Worm (Caenorhabditis elegans) whole organism, L2 larva: ENCODE results near the gene par-1.

Experiments used
- ceh-16 ChIP-seq: fragments of 150-350 bp; optimal IDR thresholded peaks from 2 replicates; lab custom pipeline; 2014; ENCODE audit warnings: missing biosample characterization, missing genetic modification characterization
- ceh-82 ChIP-seq: fragments of 150-350 bp; optimal IDR thresholded peaks from 2 replicates; lab custom pipeline; 2014; ENCODE audit warnings: missing biosample characterization, missing genetic modification characterization
- elt-3 ChIP-seq: sonication (generic microtip); optimal IDR thresholded peaks from 2 replicates; lab custom pipeline; 2017; ENCODE audit warnings: missing biosample characterization, missing genetic modification characterization
- fos-1 ChIP-seq: fragments of 150-350 bp; optimal IDR thresholded peaks from 2 replicates; lab custom pipeline; 2014; ENCODE audit warnings: missing biosample characterization, missing genetic modification characterization
- nhr-10 ChIP-seq: sonication (generic microtip); optimal IDR thresholded peaks from 2 replicates; lab custom pipeline; 2017; ENCODE audit warnings: missing biosample characterization, missing genetic modification characterization
- sma-3 ChIP-seq: sonication (generic microtip); optimal IDR thresholded peaks from 2 replicates; lab custom pipeline; 2016; ENCODE audit warnings: missing genetic modification reagents, missing genetic modification characterization, missing compliant biosample characterization

ce11 chrV:14097358-14097757 lies 47.8 kb downstream of the par-1 start:
- TF ChIP-seq ceh-82, result no peak
- TF ChIP-seq fos-1 (tag; lab: Kevin White, UChicago), result no peak
- no peak for TF ChIP-seq ceh-16 (tag; lab: Kevin White, UChicago)
- no peak for TF ChIP-seq elt-3
- TF ChIP-seq nhr-10 (tag; lab: Kevin White, UChicago), result no peak
- no peak for TF ChIP-seq sma-3 (GFP tag; lab: Kevin White, UChicago)
